Worm (Caenorhabditis elegans): ENCODE results near the gene T23B5.4.

ce11 chrIV:12688370-12688769 is 13.6 kb downstream of the T23B5.4 start, which contains the start of gene T23B5.3:
- no peak for TF ChIP-seq ztf-29 (GFP tag; IDR thresholded peaks at IDR 0.05)
- TF ChIP-seq flt-1 (GFP tag; IDR thresholded peaks at IDR 0.05), result no peak
